Worm (Caenorhabditis elegans) whole organism, young adult: Measurements from ENCODE around the gene rme-2.
A peak's percentile ranks its signal among the peaks of the same experiment; 100 is the strongest.
"Not testable (repeated sequence)": the region's sequence is repeated elsewhere in the genome, so short reads cannot be mapped to it uniquely, and the experiment has no call there.

ENCODE experiments used
- B0035.1 ChIP-seq: sonication (generic microtip); optimal IDR thresholded peaks from 2 replicates; lab custom pipeline; 2016; ENCODE audit warnings: missing genetic modification characterization, mild to moderate bottlenecking, missing compliant biosample characterization, missing genotype, missing genetic modification reagents
- D2030.7 ChIP-seq: fragments of 200-800 bp; sonication (Bioruptor generic); IDR thresholded peaks from 2 replicates; pipeline ENCODE4 v1.3.6; 2022; ENCODE audit warnings: missing genetic modification reagents, missing genetic modification characterization, missing compliant biosample characterization
- F22D6.2 ChIP-seq: sonication (generic microtip); optimal IDR thresholded peaks from 2 replicates; lab custom pipeline; 2016; ENCODE audit warnings: mild to moderate bottlenecking, missing genetic modification characterization, missing compliant biosample characterization
- F33H1.4 ChIP-seq: fragments of 200-800 bp; sonication (Bioruptor generic); IDR thresholded peaks from 2 replicates; pipeline ENCODE4 v1.3.6; 2022; ENCODE audit warnings: missing genetic modification reagents, missing genetic modification characterization, missing compliant biosample characterization
- F39B2.1 ChIP-seq: fragments of 200-800 bp; sonication (Bioruptor generic); IDR thresholded peaks from 2 replicates; pipeline ENCODE4 v1.3.6; 2022; ENCODE audit warnings: missing genetic modification reagents, missing genetic modification characterization, missing compliant biosample characterization
- Y53G8AR.9 ChIP-seq: fragments of 200-800 bp; sonication (Bioruptor generic); conservative IDR thresholded peaks from 2 replicates; pipeline ENCODE4 v1.3.6; 2022; ENCODE audit warnings: missing genetic modification reagents, missing genetic modification characterization, missing compliant biosample characterization
- Y95B8A.8 ChIP-seq: fragments of 200-800 bp; sonication (Bioruptor generic); IDR thresholded peaks from 2 replicates; pipeline ENCODE4 v1.3.6; 2022; ENCODE audit warnings: missing genetic modification reagents, missing genetic modification characterization, missing compliant biosample characterization
- ZK185.1 ChIP-seq: sonication (generic microtip); optimal IDR thresholded peaks from 2 replicates; lab custom pipeline; 2016; ENCODE audit warnings: mild to moderate bottlenecking, missing genetic modification characterization, missing compliant biosample characterization; ENCODE audit not compliant: poor library complexity, severe bottlenecking
- akir-1 ChIP-seq: fragments of 200-800 bp; sonication (Bioruptor generic); optimal IDR thresholded peaks from 2 replicates; lab custom pipeline; 2018; ENCODE audit warnings: mild to moderate bottlenecking, missing genetic modification characterization, moderate library complexity, missing compliant biosample characterization
- ama-1 ChIP-seq, 3 experiments: fragments of 150-350 bp in 1 of 3; sonication (generic microtip) in 2 of 3; optimal IDR thresholded peaks; 2 replicates each; lab custom pipeline; 2014 to 2018; ENCODE audit warnings: missing biosample characterization in 2 of 3, missing genetic modification characterization in 2 of 3, missing genetic modification reagents in 2 of 3
- aptf-3 ChIP-seq: fragments of 200-800 bp; sonication (Bioruptor generic); IDR thresholded peaks from 2 replicates; pipeline ENCODE4 v1.3.6; 2022; ENCODE audit warnings: missing genetic modification characterization, missing compliant biosample characterization
- bed-2 ChIP-seq: fragments of 200-800 bp; sonication (Bioruptor generic); IDR thresholded peaks from 2 replicates; pipeline ENCODE4 v1.3.6; 2022; ENCODE audit warnings: missing genetic modification reagents, missing genetic modification characterization, missing compliant biosample characterization
- ccch-3 ChIP-seq: fragments of 200-800 bp; sonication (Bioruptor generic); optimal IDR thresholded peaks from 2 replicates; lab custom pipeline; 2018; ENCODE audit warnings: mild to moderate bottlenecking, missing genetic modification characterization, missing compliant biosample characterization
- cebp-2 ChIP-seq: fragments of 200-800 bp; sonication (Bioruptor generic); IDR thresholded peaks from 2 replicates; pipeline ENCODE4 v1.3.6; 2022; ENCODE audit warnings: missing genetic modification characterization, missing compliant biosample characterization
- ceh-91 ChIP-seq: fragments of 200-800 bp; sonication (Bioruptor generic); IDR thresholded peaks from 2 replicates; pipeline ENCODE4 v1.3.6; 2022; ENCODE audit warnings: missing genetic modification reagents, missing genetic modification characterization, missing compliant biosample characterization
- dox-1 ChIP-seq: fragments of 200-800 bp; sonication (Bioruptor generic); IDR thresholded peaks from 2 replicates; pipeline ENCODE4 v1.3.6; 2022; ENCODE audit warnings: missing genetic modification reagents, missing genetic modification characterization, missing compliant biosample characterization
- dpl-1 ChIP-seq: fragments of 150-350 bp; optimal IDR thresholded peaks from 2 replicates; lab custom pipeline; 2014; ENCODE audit warnings: missing biosample characterization, missing genetic modification reagents, missing genetic modification characterization
- efl-1 ChIP-seq: fragments of 150-350 bp; optimal IDR thresholded peaks from 2 replicates; lab custom pipeline; 2014; ENCODE audit warnings: missing biosample characterization, missing genetic modification reagents, missing genetic modification characterization
- egrh-3 ChIP-seq: fragments of 200-800 bp; sonication (Bioruptor generic); IDR thresholded peaks from 2 replicates; pipeline ENCODE4 v1.3.6; 2022; ENCODE audit warnings: missing genetic modification reagents, missing genetic modification characterization, missing compliant biosample characterization
- ekl-4 ChIP-seq: fragments of 200-800 bp; sonication (Bioruptor generic); IDR thresholded peaks from 2 replicates; pipeline ENCODE4 v1.3.6; 2022; ENCODE audit warnings: missing genetic modification reagents, missing genetic modification characterization, missing compliant biosample characterization
- gei-17 ChIP-seq: fragments of 200-800 bp; sonication (Bioruptor generic); optimal IDR thresholded peaks from 2 replicates; lab custom pipeline; 2018; ENCODE audit warnings: mild to moderate bottlenecking, missing genetic modification characterization, missing compliant biosample characterization
- hlh-12 ChIP-seq: sonication (generic microtip); optimal IDR thresholded peaks from 2 replicates; lab custom pipeline; 2016; ENCODE audit warnings: missing genetic modification characterization, missing compliant biosample characterization
- lin-26 ChIP-seq: fragments of 200-800 bp; sonication (Bioruptor generic); IDR thresholded peaks from 2 replicates; pipeline ENCODE4 v1.3.6; 2022; ENCODE audit warnings: missing genetic modification reagents, missing genetic modification characterization, missing compliant biosample characterization
- lin-35 ChIP-seq, 3 experiments: fragments of 150-350 bp in 2 of 3; sonication (generic microtip) in 1 of 3; optimal IDR thresholded peaks; 2 replicates each; lab custom pipeline; 2014 to 2018; ENCODE audit warnings: missing biosample characterization in 3 of 3, missing genetic modification characterization in 3 of 3, missing genetic modification reagents in 3 of 3
- lin-54 ChIP-seq: fragments of 200-800 bp; sonication (Bioruptor generic); optimal IDR thresholded peaks from 2 replicates; lab custom pipeline; 2018; ENCODE audit warnings: mild to moderate bottlenecking, missing genetic modification characterization, missing compliant biosample characterization
- lir-1 ChIP-seq: fragments of 200-800 bp; sonication (Bioruptor generic); conservative IDR thresholded peaks from 2 replicates; pipeline ENCODE4 v1.3.6; 2022; ENCODE audit warnings: missing genetic modification reagents, missing genetic modification characterization, missing compliant biosample characterization
- lsl-1 ChIP-seq: fragments of 200-800 bp; sonication (Bioruptor generic); optimal IDR thresholded peaks from 2 replicates; lab custom pipeline; 2018; ENCODE audit warnings: mild to moderate bottlenecking, missing genetic modification characterization, moderate library complexity, missing compliant biosample characterization
- madf-3 ChIP-seq: fragments of 200-800 bp; sonication (Bioruptor generic); IDR thresholded peaks from 2 replicates; pipeline ENCODE4 v1.3.6; 2022; ENCODE audit warnings: missing genetic modification reagents, missing genetic modification characterization, missing compliant biosample characterization
- madf-8 ChIP-seq: fragments of 200-800 bp; sonication (Bioruptor generic); conservative IDR thresholded peaks from 2 replicates; pipeline ENCODE4 v1.3.6; 2022; ENCODE audit warnings: missing genetic modification reagents, missing genetic modification characterization, missing compliant biosample characterization
- mcd-1 ChIP-seq: fragments of 200-800 bp; sonication (Bioruptor generic); IDR thresholded peaks from 2 replicates; pipeline ENCODE4 v1.3.6; 2022; ENCODE audit warnings: missing genetic modification reagents, missing genetic modification characterization, missing compliant biosample characterization
- mes-4 ChIP-seq: sonication (generic microtip); optimal IDR thresholded peaks from 2 replicates; lab custom pipeline; 2016; ENCODE audit warnings: missing genotype, missing genetic modification characterization, missing compliant biosample characterization
- nfya-1 ChIP-seq: sonication (generic microtip); optimal IDR thresholded peaks from 2 replicates; lab custom pipeline; 2017; ENCODE audit warnings: antibody characterized with exemption, missing compliant biosample characterization, missing genetic modification characterization, borderline replicate concordance; ENCODE audit not compliant: insufficient read depth
- nhr-90 ChIP-seq: sonication (generic microtip); optimal IDR thresholded peaks from 2 replicates; lab custom pipeline; 2016; ENCODE audit warnings: missing genotype, mild to moderate bottlenecking, missing genetic modification characterization, missing compliant biosample characterization
- pbrm-1 ChIP-seq: fragments of 200-800 bp; sonication (Bioruptor generic); IDR thresholded peaks from 2 replicates; pipeline ENCODE4 v1.3.6; 2022; ENCODE audit warnings: missing genetic modification reagents, missing genetic modification characterization, missing compliant biosample characterization
- rcor-1 ChIP-seq: fragments of 200-800 bp; sonication (Bioruptor generic); IDR thresholded peaks from 2 replicates; pipeline ENCODE4 v1.3.6; 2022; ENCODE audit warnings: missing genetic modification reagents, missing genetic modification characterization, missing compliant biosample characterization
- repo-1 ChIP-seq: sonication (generic microtip); optimal IDR thresholded peaks from 2 replicates; lab custom pipeline; 2017; ENCODE audit warnings: mild to moderate bottlenecking, missing genetic modification characterization, missing compliant biosample characterization
- snpc-4 ChIP-seq, 5 experiments: fragments of 150-350 bp in 1 of 5; sonication (generic microtip) in 4 of 5; optimal IDR thresholded peaks; 2 replicates each; lab custom pipeline; 2014 to 2018; ENCODE audit warnings: missing genetic modification characterization in 5 of 5, missing biosample characterization in 3 of 5, antibody characterized with exemption in 2 of 5, mild to moderate bottlenecking in 2 of 5, missing compliant biosample characterization in 2 of 5, missing genotype in 2 of 5, moderate library complexity in 2 of 5, missing genetic modification reagents in 1 of 5
- tbp1 ChIP-seq: fragments of 200-800 bp; sonication (Bioruptor generic); optimal IDR thresholded peaks from 2 replicates; lab custom pipeline; 2018; ENCODE audit warnings: mild to moderate bottlenecking, missing genetic modification characterization, missing compliant biosample characterization
- tbx-9 ChIP-seq: sonication (generic microtip); optimal IDR thresholded peaks from 2 replicates; lab custom pipeline; 2016; ENCODE audit warnings: borderline replicate concordance, missing genetic modification characterization, inconsistent platforms, missing compliant biosample characterization
- unc-62 ChIP-seq: fragments of 150-350 bp; optimal IDR thresholded peaks from 2 replicates; lab custom pipeline; 2014; ENCODE audit warnings: missing biosample characterization, missing genetic modification reagents, missing genetic modification characterization
- xnd-1 ChIP-seq: sonication (generic microtip); optimal IDR thresholded peaks from 2 replicates; lab custom pipeline; 2016; ENCODE audit warnings: missing genotype, missing genetic modification reagents, missing genetic modification characterization, missing compliant biosample characterization
- ztf-18 ChIP-seq: sonication (generic microtip); optimal IDR thresholded peaks from 2 replicates; lab custom pipeline; 2016; ENCODE audit warnings: missing genotype, mild to moderate bottlenecking, missing genetic modification characterization, missing compliant biosample characterization

The rme-2 gene

ce11 chrIV:5476468-5476867, 6.6 kb downstream of the rme-2 start, which contains the start of gene T11F8.4:
Gene T11F8.4, minus strand, starts transcription at chrIV:5476568.
- no peak for TF ChIP-seq bed-2 (GFP tag; lab: Robert Waterston, UW)
- TF ChIP-seq repo-1: no peak
- no peak for TF ChIP-seq dpl-1
- TF ChIP-seq ztf-18 (tag; lab: Kevin White, UChicago): no peak

DNA sequence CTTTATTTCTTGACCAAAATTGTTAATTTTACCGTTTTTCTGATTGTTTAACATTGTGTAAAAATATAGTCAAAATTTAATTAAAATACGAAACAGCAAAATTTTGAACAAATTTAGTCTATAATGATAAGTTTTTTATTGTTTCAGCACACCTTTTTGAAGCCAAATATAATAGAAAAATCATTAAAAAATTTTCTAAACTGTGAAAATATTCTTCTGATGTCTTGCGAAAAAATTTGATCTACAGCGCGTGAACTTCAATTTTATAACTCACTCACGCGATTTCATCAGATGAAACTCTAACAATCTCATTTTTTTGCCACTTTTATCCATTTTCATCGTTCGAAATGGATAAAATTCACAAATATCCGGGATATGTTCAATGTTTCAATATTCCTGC, 9.5 kb downstream of the rme-2 start, which contains the start of gene T11F8.1:
Gene T11F8.1, plus strand, starts transcription at position 301 of the 400 bp plus-strand sequence.
- no peak for TF ChIP-seq akir-1 (GFP tag; lab: Kevin White, UChicago)
- peak; percentile 21 for TF ChIP-seq efl-1 (GFP tag; lab: Kevin White, UChicago)

- TF ChIP-seq ceh-91 (GFP tag; lab: Robert Waterston, UW) (no peak), lir-1 (no peak), lin-26 (no peak), mes-4 (no peak), D2030.7 (GFP tag; lab: Robert Waterston, UW) (no peak), tbx-9 (tag; lab: Kevin White, UChicago) (no peak)
Observed at ce11 chrIV:5482231-5482630, 12.4 kb downstream of the rme-2 start, which contains the start of gene T11F8.12. Gene T11F8.12, minus strand, starts transcription at chrIV:5482331.

DNA sequence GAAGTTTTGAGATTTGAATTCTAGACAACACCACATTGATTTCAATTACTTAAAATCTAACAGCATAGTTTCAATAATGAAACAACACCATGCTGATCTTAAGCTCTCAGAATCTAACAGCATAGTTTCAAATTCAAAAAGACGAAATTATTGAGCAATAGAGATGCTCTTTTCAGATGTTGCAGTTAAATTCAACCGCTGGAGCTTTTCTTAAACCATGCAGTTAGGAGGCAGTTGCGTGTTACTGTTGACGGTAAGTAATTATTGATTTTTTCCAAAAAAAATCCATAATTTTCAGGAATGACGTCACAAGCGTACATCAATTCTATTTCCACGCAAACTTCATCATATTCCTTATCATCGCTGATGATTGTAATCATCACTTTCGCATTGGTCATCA, 12.9 kb downstream of the rme-2 start, which contains the start of gene T11F8.5:
Gene T11F8.5, plus strand, starts transcription at position 301 of the 400 bp plus-strand sequence.
- TF ChIP-seq nhr-90 (tag; lab: Kevin White, UChicago): no peak
- TF ChIP-seq hlh-12 (tag; lab: Kevin White, UChicago): no peak
- no peak for TF ChIP-seq unc-62
- no peak for TF ChIP-seq gei-17 (GFP tag; lab: Kevin White, UChicago)
- TF ChIP-seq ccch-3 (GFP tag; lab: Kevin White, UChicago): no peak
- no peak for TF ChIP-seq ZK185.1 (tag; lab: Kevin White, UChicago)
- TF ChIP-seq egrh-3 (GFP tag; lab: Robert Waterston, UW): no peak
- no peak for TF ChIP-seq Y95B8A.8
- TF ChIP-seq cebp-2 (GFP tag; lab: Robert Waterston, UW): no peak
- TF ChIP-seq lin-35 (GFP tag; optimal IDR thresholded peaks at IDR 0.05; lab: Kevin White, UChicago): no peak
- no peak for TF ChIP-seq lin-54 (GFP tag; lab: Kevin White, UChicago)
- TF ChIP-seq rcor-1: no peak
- no peak for TF ChIP-seq pbrm-1 (GFP tag; lab: Robert Waterston, UW)
- no peak for TF ChIP-seq ama-1 (optimal IDR thresholded peaks at IDR 0.05; lab: Kevin White, UChicago)
- no peak for TF ChIP-seq ama-1 (GFP tag; optimal IDR thresholded peaks at IDR 0.05; lab: Kevin White, UChicago)
- no peak for TF ChIP-seq tbp1
- TF ChIP-seq nfya-1 (tag; lab: Kevin White, UChicago): no peak
- no peak for TF ChIP-seq aptf-3 (GFP tag; lab: Robert Waterston, UW)
- no peak for TF ChIP-seq B0035.1 (tag; lab: Kevin White, UChicago)
- TF ChIP-seq F39B2.1: no peak
- no peak for TF ChIP-seq F22D6.2 (tag; lab: Kevin White, UChicago)
- TF ChIP-seq, all 124 proteins: peak for 0

ce11 chrIV:5486208-5486731, 16.4 kb downstream of the rme-2 start, which contains the start of the genes snpc-3.1 and puf-7:
Gene snpc-3.1, minus strand, starts transcription at chrIV:5486258.
Gene puf-7, plus strand, starts transcription at chrIV:5486713.
- TF ChIP-seq snpc-4 (GFP tag; optimal IDR thresholded peaks at IDR 0.05; lab: Kevin White, UChicago): not testable (repeated sequence)
- TF ChIP-seq snpc-4 (tag; optimal IDR thresholded peaks at IDR 0.05; lab: Kevin White, UChicago) (peak in 1 of 4 experiments; percentile 78), mcd-1 (peak; percentile 55; the same call in 1 of the 2 replicates), dox-1 (GFP tag; lab: Robert Waterston, UW) (peak; percentile 77), F33H1.4 (peak; percentile 97), xnd-1 (tag; lab: Kevin White, UChicago) (peak; percentile 90), madf-3 (GFP tag; lab: Robert Waterston, UW) (0 out of 2 replicates have a peak, but pooled peaks have one; percentile 46), madf-8 (GFP tag; lab: Robert Waterston, UW) (peak; percentile 89), bed-2 (GFP tag; lab: Robert Waterston, UW) (0 out of 2 replicates have a peak, but pooled peaks have one; percentile 16), Y53G8AR.9 (GFP tag; lab: Robert Waterston, UW) (peak; percentile 45; the same call in 1 of the 2 replicates), lsl-1 (GFP tag; lab: Kevin White, UChicago) (peak; percentile 84), ekl-4 (GFP tag; lab: Robert Waterston, UW) (peak; percentile 24; the same call in 1 of the 2 replicates), ceh-91 (GFP tag; lab: Robert Waterston, UW) (peak; percentile 88)
